In the genomic region with DNA sequence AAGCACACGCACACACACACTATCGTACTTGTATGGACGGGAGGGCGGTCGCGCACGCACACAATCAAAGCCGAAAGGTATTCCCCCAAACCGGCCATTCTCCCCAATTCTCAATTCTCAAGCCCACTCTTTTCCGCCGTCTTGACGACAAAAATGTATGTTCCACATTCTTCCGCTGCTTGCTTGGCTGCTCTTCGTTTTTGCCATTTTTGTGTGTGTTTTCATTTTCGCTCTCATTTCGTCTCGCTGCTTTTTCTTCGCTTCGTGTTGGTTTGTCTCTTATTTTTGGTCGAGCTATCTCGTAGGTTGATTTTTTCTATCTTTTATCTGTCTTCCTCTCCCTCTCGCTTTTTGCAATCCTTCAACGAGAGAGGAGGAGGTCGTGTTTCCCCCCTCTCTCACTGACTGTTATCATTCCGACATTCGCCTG, we compare ENCODE assay signal across 2 fruit fly cellular contexts.
TF ChIP-seq lines count a peak whose summit lies in the region.

No protein-coding gene starts in this region.

TF ChIP-seq in whole organism, embryonic, 481 proteins besides CTCF, POLR2A, EP300 and RAD21 (continued from another document):
- TF ChIP-seq Drgx (GFP tag; IDR thresholded peaks at IDR 0.05; lab: Robert Waterston, UW) (peak; percentile 66), abd-A (tag; optimal IDR thresholded peaks at IDR 0.05; lab: Kevin White, UChicago) (peak; percentile 3), sens (GFP tag; lab: Kevin White, UChicago) (peak; percentile 5), CG3847 (GFP tag; IDR thresholded peaks at IDR 0.05; lab: Robert Waterston, UW) (no peak), bcd (GFP tag; optimal IDR thresholded peaks at IDR 0.05; lab: Kevin White, UChicago) (no peak), bigmax (GFP tag; optimal IDR thresholded peaks at IDR 0.05; lab: Kevin White, UChicago) (no peak), grn (GFP tag; optimal IDR thresholded peaks at IDR 0.05; lab: Kevin White, UChicago) (peak; percentile 39), tna (GFP tag; IDR thresholded peaks at IDR 0.05; lab: Robert Waterston, UW; ENCODE audit: partially characterized antibody) (no peak), Meics (GFP tag; optimal IDR thresholded peaks at IDR 0.05; lab: Kevin White, UChicago) (no peak), gce (GFP tag; IDR thresholded peaks at IDR 0.05; lab: Robert Waterston, UW) (no peak), sr (GFP tag; IDR thresholded peaks at IDR 0.05; lab: Robert Waterston, UW) (peak; percentile 45; the same call in 2 of the 3 replicates), rib (GFP tag; IDR thresholded peaks at IDR 0.05; lab: Robert Waterston, UW) (peak; percentile 60), sug (tag; optimal IDR thresholded peaks at IDR 0.05; lab: Kevin White, UChicago) (peak; percentile 28), ATbp (GFP tag; optimal IDR thresholded peaks at IDR 0.05; lab: Kevin White, UChicago) (no peak), Dll (GFP tag; IDR thresholded peaks at IDR 0.05; lab: Robert Waterston, UW; ENCODE audit: partially characterized antibody) (0 out of 4 replicates have a peak, but pooled peaks have one; percentile 14), E2f2 (GFP tag; IDR thresholded peaks at IDR 0.05; lab: Robert Waterston, UW) (no peak), CG13424 (tag; optimal IDR thresholded peaks at IDR 0.05; lab: Kevin White, UChicago) (no peak), CG8290 (GFP tag; optimal IDR thresholded peaks at IDR 0.05; lab: Kevin White, UChicago) (no peak), CG8290 (tag; optimal IDR thresholded peaks at IDR 0.05; lab: Kevin White, UChicago) (peak in 1 of 2 experiments; percentile 32), CG12155 (GFP tag; optimal IDR thresholded peaks at IDR 0.05; lab: Kevin White, UChicago) (peak; percentile 77), CG32767 (GFP tag; IDR thresholded peaks at IDR 0.05; lab: Robert Waterston, UW) (no peak), bbx (GFP tag; IDR thresholded peaks at IDR 0.05; lab: Robert Waterston, UW; ENCODE audit: partially characterized antibody) (no peak), sqz (GFP tag; optimal IDR thresholded peaks at IDR 0.05; lab: Kevin White, UChicago) (peak; percentile 22), slou (GFP tag; optimal IDR thresholded peaks at IDR 0.05; lab: Kevin White, UChicago) (no peak), CG13624 (GFP tag; optimal IDR thresholded peaks at IDR 0.05; lab: Kevin White, UChicago) (no peak), cad (GFP tag; optimal IDR thresholded peaks at IDR 0.05; lab: Kevin White, UChicago) (no peak), Deaf1 (tag; optimal IDR thresholded peaks at IDR 0.05; lab: Kevin White, UChicago) (peak; percentile 45), shn (GFP tag; optimal IDR thresholded peaks at IDR 0.05; lab: Kevin White, UChicago) (peak; percentile 24), ci (GFP tag; IDR thresholded peaks at IDR 0.05; lab: Robert Waterston, UW) (no peak), grau (tag; optimal IDR thresholded peaks at IDR 0.05; lab: Kevin White, UChicago) (no peak), ttk (GFP tag; IDR thresholded peaks at IDR 0.05; lab: Robert Waterston, UW) (no peak), Eip74EF (GFP tag; optimal IDR thresholded peaks at IDR 0.05; lab: Kevin White, UChicago) (no peak), ac (GFP tag; optimal IDR thresholded peaks at IDR 0.05; lab: Kevin White, UChicago) (no peak), en (GFP tag; optimal IDR thresholded peaks at IDR 0.05; lab: Kevin White, UChicago) (no peak), sd (tag; optimal IDR thresholded peaks at IDR 0.05; lab: Kevin White, UChicago) (peak; percentile 97), CG12769 (tag; optimal IDR thresholded peaks at IDR 0.05; lab: Kevin White, UChicago) (peak; percentile 66), CG3163 (GFP tag; optimal IDR thresholded peaks at IDR 0.05; lab: Kevin White, UChicago) (peak; percentile 83), CG6854 (GFP tag; optimal IDR thresholded peaks at IDR 0.05; lab: Kevin White, UChicago) (no peak), phol (tag; optimal IDR thresholded peaks at IDR 0.05; lab: Kevin White, UChicago) (no peak), CG11093 (GFP tag; IDR thresholded peaks at IDR 0.05; lab: Robert Waterston, UW) (no peak), CG3281 (GFP tag; optimal IDR thresholded peaks at IDR 0.05; lab: Kevin White, UChicago) (no peak), pros (GFP tag; optimal IDR thresholded peaks at IDR 0.05; lab: Kevin White, UChicago) (peak; percentile 78), CG7271 (tag; optimal IDR thresholded peaks at IDR 0.05; lab: Kevin White, UChicago) (no peak), dmrt99B (tag; optimal IDR thresholded peaks at IDR 0.05; lab: Kevin White, UChicago) (no peak), nerfin-1 (tag; optimal IDR thresholded peaks at IDR 0.05; lab: Kevin White, UChicago) (no peak), CG2129 (GFP tag; IDR thresholded peaks at IDR 0.05; lab: Robert Waterston, UW; ENCODE audit: partially characterized antibody) (no peak), lov (optimal IDR thresholded peaks at IDR 0.05; lab: Kevin White, UChicago) (no peak), lov (GFP tag; IDR thresholded peaks at IDR 0.05; lab: Robert Waterston, UW) (no peak), CG3407 (GFP tag; optimal IDR thresholded peaks at IDR 0.05; lab: Kevin White, UChicago) (no peak), ham (GFP tag; IDR thresholded peaks at IDR 0.05; lab: Robert Waterston, UW) (no peak), CG1832 (GFP tag; optimal IDR thresholded peaks at IDR 0.05; lab: Kevin White, UChicago) (no peak), kni (GFP tag; optimal IDR thresholded peaks at IDR 0.05; lab: Kevin White, UChicago) (peak; percentile 18), crol (GFP tag; IDR thresholded peaks at IDR 0.05; lab: Robert Waterston, UW) (peak; percentile 64; the same call in 1 of the 2 replicates), aop (GFP tag; IDR thresholded peaks at IDR 0.05; lab: Robert Waterston, UW) (no peak), cg (GFP tag; optimal IDR thresholded peaks at IDR 0.05; lab: Kevin White, UChicago) (peak; percentile 73), org-1 (GFP tag; optimal IDR thresholded peaks at IDR 0.05; lab: Kevin White, UChicago) (no peak), CG13894 (tag; optimal IDR thresholded peaks at IDR 0.05; lab: Kevin White, UChicago) (peak; percentile 22), Bgb (GFP tag; IDR thresholded peaks at IDR 0.05; lab: Robert Waterston, UW; ENCODE audit: partially characterized antibody) (no peak)

TF ChIP-seq in whole organism, prepupa, 60 proteins besides CTCF, POLR2A, EP300 and RAD21 (continued from another document):
- peak; percentile 48 for TF ChIP-seq Lpt (GFP tag; optimal IDR thresholded peaks at IDR 0.05; lab: Kevin White, UChicago)
- no peak for TF ChIP-seq topi (GFP tag; optimal IDR thresholded peaks at IDR 0.05; lab: Kevin White, UChicago)
- TF ChIP-seq CG15336 (GFP tag; IDR thresholded peaks at IDR 0.05; lab: Robert Waterston, UW), result no peak
- TF ChIP-seq vri (GFP tag; optimal IDR thresholded peaks at IDR 0.05; lab: Kevin White, UChicago), result no peak
- TF ChIP-seq eg (GFP tag; IDR thresholded peaks at IDR 0.05; lab: Robert Waterston, UW), result peak; percentile 70; the same call in 2 of the 3 replicates
- no peak for TF ChIP-seq CG6808 (GFP tag; optimal IDR thresholded peaks at IDR 0.05; lab: Kevin White, UChicago)
- TF ChIP-seq lz (GFP tag; optimal IDR thresholded peaks at IDR 0.05; lab: Kevin White, UChicago), result no peak
- no peak for TF ChIP-seq CG9139 (GFP tag; optimal IDR thresholded peaks at IDR 0.05; lab: Kevin White, UChicago)
- no peak for TF ChIP-seq CG8632 (GFP tag; optimal IDR thresholded peaks at IDR 0.05; lab: Kevin White, UChicago)
- TF ChIP-seq CG1621 (tag; optimal IDR thresholded peaks at IDR 0.05; lab: Kevin White, UChicago), result no peak
- TF ChIP-seq CG6276 (GFP tag; optimal IDR thresholded peaks at IDR 0.05; lab: Kevin White, UChicago), result no peak
- TF ChIP-seq Smox (GFP tag; optimal IDR thresholded peaks at IDR 0.05; lab: Kevin White, UChicago), result no peak
- no peak for TF ChIP-seq CG31627 (GFP tag; optimal IDR thresholded peaks at IDR 0.05; lab: Kevin White, UChicago)
- no peak for TF ChIP-seq CG11902 (GFP tag; optimal IDR thresholded peaks at IDR 0.05; lab: Kevin White, UChicago)
- peak; percentile 48 for TF ChIP-seq Eip78C (GFP tag; lab: Kevin White, UChicago)
- TF ChIP-seq Sox15 (GFP tag; optimal IDR thresholded peaks at IDR 0.05; lab: Kevin White, UChicago), result no peak
- TF ChIP-seq Sox102F (GFP tag; optimal IDR thresholded peaks at IDR 0.05; lab: Kevin White, UChicago), result no peak
- no peak for TF ChIP-seq CG10669 (GFP tag; optimal IDR thresholded peaks at IDR 0.05; lab: Kevin White, UChicago)
- TF ChIP-seq spab (GFP tag; optimal IDR thresholded peaks at IDR 0.05; lab: Kevin White, UChicago), result peak; percentile 31
- no peak for TF ChIP-seq fkh (GFP tag; optimal IDR thresholded peaks at IDR 0.05; lab: Kevin White, UChicago)
- peak in 1 of 2 experiments; percentile 54 for TF ChIP-seq ss (GFP tag; optimal IDR thresholded peaks at IDR 0.05; lab: Kevin White, UChicago)
- peak; percentile 63 for TF ChIP-seq svp (GFP tag; lab: Kevin White, UChicago)
- no peak for TF ChIP-seq CG11294 (GFP tag; IDR thresholded peaks at IDR 0.05; lab: Robert Waterston, UW)
- no peak for TF ChIP-seq fd59A (GFP tag; optimal IDR thresholded peaks at IDR 0.05; lab: Kevin White, UChicago)
- no peak for TF ChIP-seq Hr4 (GFP tag; optimal IDR thresholded peaks at IDR 0.05; lab: Kevin White, UChicago)
- no peak for TF ChIP-seq CG34406 (GFP tag; optimal IDR thresholded peaks at IDR 0.05; lab: Kevin White, UChicago)
- peak; percentile 38 for TF ChIP-seq CG3032 (tag; optimal IDR thresholded peaks at IDR 0.05; lab: Kevin White, UChicago)
- TF ChIP-seq CG6163 (GFP tag; IDR thresholded peaks at IDR 0.05; lab: Robert Waterston, UW), result peak; percentile 76
- no peak for TF ChIP-seq CG8119 (GFP tag; IDR thresholded peaks at IDR 0.05; lab: Robert Waterston, UW)
- TF ChIP-seq pdm3 (GFP tag; optimal IDR thresholded peaks at IDR 0.05; lab: Kevin White, UChicago), result no peak
- TF ChIP-seq fd85E (GFP tag; optimal IDR thresholded peaks at IDR 0.05; lab: Kevin White, UChicago), result no peak
- no peak for TF ChIP-seq CG3919 (GFP tag; optimal IDR thresholded peaks at IDR 0.05; lab: Kevin White, UChicago)
- no peak for TF ChIP-seq CG7368 (GFP tag; optimal IDR thresholded peaks at IDR 0.05; lab: Kevin White, UChicago)
- TF ChIP-seq CG10631 (GFP tag; optimal IDR thresholded peaks at IDR 0.05; lab: Kevin White, UChicago), result no peak
- no peak for TF ChIP-seq CG6792 (GFP tag; optimal IDR thresholded peaks at IDR 0.05; lab: Kevin White, UChicago)
- TF ChIP-seq Ets21C (GFP tag; optimal IDR thresholded peaks at IDR 0.05; lab: Kevin White, UChicago), result no peak
